Fruit fly (Drosophila melanogaster): ENCODE data around the gene Wdr81.

- TF ChIP-seq CG32121 (GFP tag; IDR thresholded peaks at IDR 0.05) (no peak), Ets98B (GFP tag; IDR thresholded peaks at IDR 0.05) (no peak), CG34367 (tag; optimal IDR thresholded peaks at IDR 0.05) (no peak)
Measured at dm6 chr2L:11977721-11978120, 43.0 kb downstream of the Wdr81 start.
